Worm (Caenorhabditis elegans) whole organism, young adult: ENCODE data around the gene dph-3.

ENCODE experiments used
- bed-1 ChIP-seq: fragments of 200-800 bp; sonication (Bioruptor generic); IDR thresholded peaks from 2 replicates; pipeline ENCODE4 v1.3.6; 2022; ENCODE audit warnings: missing genetic modification reagents, missing genetic modification characterization, missing compliant biosample characterization
- madf-6 ChIP-seq: fragments of 200-800 bp; sonication (Bioruptor generic); IDR thresholded peaks from 2 replicates; pipeline ENCODE4 v1.3.6; 2022; ENCODE audit warnings: missing genetic modification reagents, missing genetic modification characterization, missing compliant biosample characterization
- snpc-4 ChIP-seq, 5 experiments: fragments of 150-350 bp in 1 of 5; sonication (generic microtip) in 4 of 5; optimal IDR thresholded peaks; 2 replicates each; lab custom pipeline; 2014 to 2018; ENCODE audit warnings: missing genetic modification characterization in 5 of 5, missing biosample characterization in 3 of 5, antibody characterized with exemption in 2 of 5, mild to moderate bottlenecking in 2 of 5, missing compliant biosample characterization in 2 of 5, missing genotype in 2 of 5, moderate library complexity in 2 of 5, missing genetic modification reagents in 1 of 5

DNA sequence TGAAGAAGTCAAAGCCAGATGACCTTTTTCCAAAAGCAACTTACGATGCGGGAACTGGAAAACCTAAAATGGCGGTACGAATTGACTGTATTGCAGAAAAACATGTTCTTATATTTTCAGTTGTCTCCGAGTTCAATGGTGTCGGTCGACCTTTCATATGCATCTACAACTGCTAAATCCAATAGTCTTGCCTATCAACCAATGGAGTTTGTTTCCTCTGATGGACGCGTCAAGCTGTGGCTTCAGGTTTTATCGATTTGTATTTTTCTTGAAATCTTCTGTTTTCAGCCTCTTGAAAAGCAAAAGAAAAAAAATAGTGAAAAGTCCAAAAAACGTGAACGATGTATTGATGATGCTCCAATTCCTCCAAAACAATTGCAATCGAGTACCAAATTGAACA lies 7.3 kb downstream of the dph-3 start:
- TF ChIP-seq snpc-4 (GFP tag; optimal IDR thresholded peaks at IDR 0.05; lab: Kevin White, UChicago) (no peak), snpc-4 (tag; optimal IDR thresholded peaks at IDR 0.05; lab: Kevin White, UChicago) (no peak), bed-1 (GFP tag; lab: Robert Waterston, UW) (no peak), madf-6 (no peak)
